Fruit fly (Drosophila melanogaster): ENCODE data around the gene Hap40.

dm6 chrX:15696854-15697540 lies 6.9 kb upstream of the Hap40 start, which contains the start of gene CG8128:
- TF ChIP-seq CG8478 (optimal IDR thresholded peaks at IDR 0.05) (no peak), CTCF (optimal IDR thresholded peaks at IDR 0.05) (no peak)
